Fruit fly (Drosophila melanogaster) S2 (cell line): ENCODE data around the gene Osi12.
A peak's percentile ranks its signal among the peaks of the same experiment; 100 is the strongest.

Experiments
- CG8478 ChIP-seq: fragments of >200 bp; optimal IDR thresholded peaks from 2 replicates; lab custom pipeline; 2018
- CTCF ChIP-seq, 2 experiments: fragments of >200 bp; optimal IDR thresholded peaks; 2 replicates each; lab custom pipeline; 2018

The Osi12 gene

DNA sequence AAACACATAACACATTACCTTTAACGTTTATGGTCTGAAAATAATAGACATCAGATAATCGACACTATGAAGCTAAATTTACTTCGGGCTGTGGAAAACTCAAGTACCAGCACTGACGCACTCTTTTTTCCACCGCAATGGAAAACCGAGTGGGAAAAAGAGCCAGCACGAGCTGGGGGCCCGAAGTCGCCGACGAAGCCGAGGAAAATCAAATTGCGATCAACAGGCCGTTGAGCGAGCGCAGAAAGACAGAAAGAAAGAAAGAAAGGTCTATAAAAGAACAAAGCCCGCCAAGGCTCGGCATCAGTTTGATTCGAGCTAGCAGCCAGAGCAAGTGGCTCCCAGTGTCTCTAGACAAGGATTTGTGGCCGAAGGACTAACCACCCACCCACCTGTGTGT is at the start of gene Osi12:
Gene Osi12, plus strand, starts transcription at position 301 of the 400 bp plus-strand sequence.
- TF ChIP-seq CTCF (optimal IDR thresholded peaks at IDR 0.05; lab: Kevin White, UChicago) (no peak), CG8478 (lab: Kevin White, UChicago) (no peak)

dm6 chr3R:6229055-6229841 is 49.1 kb upstream of the Osi12 start:
- TF ChIP-seq CG8478 (lab: Kevin White, UChicago) (no peak), CTCF (optimal IDR thresholded peaks at IDR 0.05; lab: Kevin White, UChicago) (no peak)

- no peak for TF ChIP-seq CG8478 (lab: Kevin White, UChicago)
- no peak for TF ChIP-seq CTCF (optimal IDR thresholded peaks at IDR 0.05; lab: Kevin White, UChicago)
These were observed 48.0 kb upstream of the Osi12 start for dm6 chr3R:6230298-6230697.

DNA sequence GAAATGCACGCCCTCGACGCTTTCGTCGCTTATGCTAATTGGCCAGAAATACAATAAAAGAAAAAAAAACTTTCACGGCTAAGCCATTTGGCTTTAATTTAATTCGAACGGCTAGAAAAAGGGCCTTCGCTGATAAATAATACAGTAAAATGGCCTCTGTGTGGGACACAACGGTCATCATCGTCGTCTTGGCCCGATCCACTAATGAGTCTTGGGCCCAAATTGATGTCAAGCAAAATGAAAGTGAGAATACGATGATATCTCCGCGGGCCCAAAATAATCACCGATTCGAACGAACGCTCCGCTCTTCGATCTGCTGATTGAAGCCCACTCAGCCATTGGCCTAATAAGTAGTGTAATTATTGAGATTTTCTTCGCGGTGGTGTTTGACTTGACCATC is 46.9 kb upstream of the Osi12 start:
- TF ChIP-seq CTCF (optimal IDR thresholded peaks at IDR 0.05; lab: Kevin White, UChicago) (no peak), CG8478 (lab: Kevin White, UChicago) (no peak)

DNA sequence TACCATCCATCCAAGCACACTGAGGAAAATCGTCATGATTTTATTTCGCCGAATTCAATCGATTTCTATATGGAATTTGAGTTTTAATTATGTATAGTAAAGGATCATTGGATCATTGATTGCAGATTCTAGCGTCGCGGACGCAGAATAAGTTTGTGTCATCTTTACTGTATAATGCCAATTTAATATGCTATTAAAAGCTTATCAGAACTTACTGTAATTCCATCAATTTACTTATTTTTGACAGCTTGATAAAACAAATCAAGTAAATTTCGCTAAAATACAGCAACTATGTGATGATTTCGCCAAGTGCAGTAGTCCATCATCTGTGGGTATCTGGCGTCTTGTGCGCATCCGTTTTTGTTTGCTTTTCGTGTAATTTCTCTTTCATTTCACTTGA is 45.2 kb upstream of the Osi12 start:
- no peak for TF ChIP-seq CTCF (optimal IDR thresholded peaks at IDR 0.05; lab: Kevin White, UChicago)
- no peak for TF ChIP-seq CG8478 (lab: Kevin White, UChicago)

- TF ChIP-seq CTCF (optimal IDR thresholded peaks at IDR 0.05; lab: Kevin White, UChicago) (no peak), CG8478 (lab: Kevin White, UChicago) (no peak)
These were observed 44.1 kb upstream of the Osi12 start, which contains the start of gene Osi6 for dm6 chr3R:6234189-6234758. Gene Osi6, plus strand, starts transcription at chr3R:6234708.

- TF ChIP-seq CTCF (optimal IDR thresholded peaks at IDR 0.05; lab: Kevin White, UChicago), result no peak
- no peak for TF ChIP-seq CG8478 (lab: Kevin White, UChicago)
These were observed 39.4 kb upstream of the Osi12 start for dm6 chr3R:6238977-6239376.

DNA sequence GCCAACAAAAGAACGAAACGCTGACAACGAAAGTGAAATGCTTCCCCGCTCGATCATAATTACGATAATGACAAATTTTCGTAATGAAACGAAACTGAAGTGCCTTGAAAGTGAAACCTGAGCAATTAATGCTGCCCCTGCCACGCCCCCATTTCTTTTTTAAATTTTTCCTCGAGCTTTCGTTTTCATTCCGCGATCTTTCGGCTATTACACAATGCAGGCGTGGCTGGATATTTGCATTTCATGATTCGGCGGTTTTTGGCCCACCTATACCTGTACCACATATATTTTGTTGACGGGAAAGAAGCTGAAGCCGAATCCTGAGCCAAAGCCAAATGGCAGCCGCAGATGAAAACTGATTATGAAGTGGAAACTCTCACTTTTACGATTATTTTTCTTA is 38.1 kb upstream of the Osi12 start:
- TF ChIP-seq CTCF (optimal IDR thresholded peaks at IDR 0.05; lab: Kevin White, UChicago), result no peak
- no peak for TF ChIP-seq CG8478 (lab: Kevin White, UChicago)

- TF ChIP-seq CTCF (optimal IDR thresholded peaks at IDR 0.05; lab: Kevin White, UChicago) (no peak), CG8478 (lab: Kevin White, UChicago) (no peak)
These were observed 37.0 kb upstream of the Osi12 start for dm6 chr3R:6241289-6241688.

DNA sequence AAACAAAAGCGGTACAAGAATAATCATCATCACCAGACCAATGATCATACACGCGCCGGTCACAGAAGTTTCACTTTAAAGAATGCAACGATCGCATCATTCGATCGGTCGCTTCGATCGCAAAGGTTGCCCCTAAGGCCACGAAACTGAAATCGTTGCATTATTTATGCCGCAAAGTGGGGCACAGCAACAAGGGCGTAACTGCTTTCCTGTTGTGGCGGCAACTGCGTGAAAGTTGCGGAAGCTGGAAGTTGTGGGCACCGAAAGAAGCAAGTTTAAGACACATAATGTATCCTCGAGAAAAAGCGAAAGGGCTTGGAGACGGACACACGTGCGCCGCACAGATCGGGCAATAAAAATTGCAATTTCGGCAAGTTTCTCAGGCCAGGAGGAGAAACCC is 34.3 kb upstream of the Osi12 start:
- TF ChIP-seq CG8478 (lab: Kevin White, UChicago) (no peak), CTCF (optimal IDR thresholded peaks at IDR 0.05; lab: Kevin White, UChicago) (no peak)

DNA sequence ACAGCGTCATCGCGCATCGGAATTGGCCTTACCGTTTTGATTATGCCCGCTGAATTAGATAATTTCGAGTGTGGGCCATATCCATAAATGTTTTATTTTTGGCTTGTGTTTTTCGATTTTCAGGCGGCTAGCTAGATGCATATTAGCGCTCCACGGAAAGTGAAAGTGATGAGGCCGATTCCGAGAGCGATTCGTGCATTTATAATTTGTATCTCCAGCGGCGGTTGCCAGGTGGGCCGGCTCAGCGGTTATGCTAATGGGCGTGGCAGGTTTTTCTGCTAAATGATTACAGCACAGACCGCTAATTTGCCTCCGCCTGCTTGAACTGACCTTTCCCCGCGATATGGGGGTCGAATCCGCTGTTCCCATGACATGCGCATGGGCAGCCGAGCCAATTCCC is 33.3 kb upstream of the Osi12 start:
- TF ChIP-seq CG8478 (lab: Kevin White, UChicago) (no peak), CTCF (optimal IDR thresholded peaks at IDR 0.05; lab: Kevin White, UChicago) (no peak)

DNA sequence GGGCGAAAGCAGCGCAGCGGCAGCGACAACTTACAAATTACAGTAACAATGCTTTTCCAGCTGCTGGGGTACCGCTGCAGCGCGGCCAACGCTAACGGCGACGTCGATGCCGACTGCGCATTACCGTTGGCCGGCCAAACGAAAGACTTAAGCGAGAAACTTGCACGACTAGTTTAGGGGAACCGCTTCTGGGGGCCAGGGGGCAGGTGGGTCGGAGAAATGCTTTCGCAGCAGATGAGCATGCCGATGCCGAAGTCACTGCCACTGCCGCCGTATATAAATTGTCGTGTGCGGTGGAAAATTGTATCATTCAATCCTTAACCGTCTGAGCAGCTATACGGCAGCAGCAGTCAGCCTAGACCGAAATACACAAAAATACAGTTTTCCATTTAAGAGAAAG is 29.6 kb upstream of the Osi12 start, which contains the start of gene Osi7:
Gene Osi7, plus strand, starts transcription at position 301 of the 400 bp plus-strand sequence.
- TF ChIP-seq CG8478 (lab: Kevin White, UChicago), result no peak
- no peak for TF ChIP-seq CTCF (optimal IDR thresholded peaks at IDR 0.05; lab: Kevin White, UChicago)

- TF ChIP-seq CTCF (optimal IDR thresholded peaks at IDR 0.05; lab: Kevin White, UChicago) (no peak), CG8478 (lab: Kevin White, UChicago) (no peak)
These were observed 25.5 kb upstream of the Osi12 start for dm6 chr3R:6252809-6253208.

- TF ChIP-seq CG8478 (lab: Kevin White, UChicago) (no peak), CTCF (optimal IDR thresholded peaks at IDR 0.05; lab: Kevin White, UChicago) (peak; percentile 82 to 86)
These were observed 23.9 kb upstream of the Osi12 start for dm6 chr3R:6254438-6254837.

- TF ChIP-seq CTCF (optimal IDR thresholded peaks at IDR 0.05; lab: Kevin White, UChicago) (no peak), CG8478 (lab: Kevin White, UChicago) (no peak)
These were observed 23.5 kb upstream of the Osi12 start, which contains the start of gene Osi8 for dm6 chr3R:6254875-6255274. Gene Osi8, plus strand, starts transcription at chr3R:6255175.
